Fruit fly (Drosophila melanogaster) whole organism, embryonic: ENCODE measurements around the gene CG11970.

Experiments
- Atf3 ChIP-seq: fragments of 200-800 bp; sonication (Bioruptor generic); optimal IDR thresholded peaks from 3 replicates; lab custom pipeline; 2016; ENCODE audit warnings: missing biosample characterization, missing genetic modification characterization
- Blimp-1 ChIP-seq: fragments of 200-800 bp; sonication (Bioruptor generic); optimal IDR thresholded peaks from 3 replicates; lab custom pipeline; 2018; ENCODE audit warnings: missing biosample characterization, missing genetic modification characterization, mild to moderate bottlenecking, moderate library complexity, missing genetic modification reagents
- BtbVII ChIP-seq: fragments of 200-800 bp; sonication (Bioruptor generic); optimal IDR thresholded peaks from 3 replicates; lab custom pipeline; 2017; ENCODE audit warnings: missing biosample characterization, mild to moderate bottlenecking, missing genetic modification characterization
- CG10543 ChIP-seq: fragments of 200-800 bp; sonication (Bioruptor generic); optimal IDR thresholded peaks from 3 replicates; lab custom pipeline; 2017; ENCODE audit warnings: missing biosample characterization, mild to moderate bottlenecking, missing genetic modification characterization, moderate library complexity
- CG12391 ChIP-seq: fragments of 200-800 bp; sonication (Bioruptor generic); optimal IDR thresholded peaks from 3 replicates; lab custom pipeline; 2018; ENCODE audit warnings: missing biosample characterization, mild to moderate bottlenecking, missing genetic modification characterization, moderate library complexity
- CG12744 ChIP-seq: fragments of 200-800 bp; sonication (Bioruptor generic); optimal IDR thresholded peaks from 2 replicates; lab custom pipeline; 2016; ENCODE audit warnings: missing biosample characterization, missing genetic modification characterization
- CG14050 ChIP-seq: fragments of 200-800 bp; sonication (Bioruptor generic); IDR thresholded peaks from 3 replicates; pipeline ENCODE4 v1.3.6; 2022; ENCODE audit warnings: missing biosample characterization, missing genetic modification characterization
- CG14710 ChIP-seq: fragments of 200-800 bp; sonication (Bioruptor generic); optimal IDR thresholded peaks from 3 replicates; lab custom pipeline; 2019; ENCODE audit warnings: missing biosample characterization, mild to moderate bottlenecking, missing genetic modification characterization, moderate library complexity
- CG15269 ChIP-seq: fragments of 200-800 bp; sonication (Bioruptor generic); optimal IDR thresholded peaks from 2 replicates; lab custom pipeline; 2018; ENCODE audit warnings: missing biosample characterization, mild to moderate bottlenecking, missing genetic modification characterization, moderate library complexity
- CG15514 ChIP-seq: fragments of 200-800 bp; sonication (Bioruptor generic); optimal IDR thresholded peaks from 3 replicates; lab custom pipeline; 2017; ENCODE audit warnings: missing biosample characterization, missing genetic modification characterization, mild to moderate bottlenecking, moderate library complexity, missing genetic modification reagents
- CG15601 ChIP-seq: fragments of 200-800 bp; sonication (Bioruptor generic); optimal IDR thresholded peaks from 3 replicates; lab custom pipeline; 2019; ENCODE audit warnings: missing biosample characterization, mild to moderate bottlenecking, missing genetic modification characterization, moderate library complexity
- CG16863 ChIP-seq: fragments of 200-800 bp; sonication (Bioruptor generic); optimal IDR thresholded peaks from 3 replicates; lab custom pipeline; 2016; ENCODE audit warnings: missing biosample characterization, missing genetic modification characterization
- CG17912 ChIP-seq: fragments of 200-800 bp; sonication (Bioruptor generic); optimal IDR thresholded peaks from 2 replicates; lab custom pipeline; 2018; ENCODE audit warnings: missing biosample characterization, mild to moderate bottlenecking, missing genetic modification characterization
- CG2129 ChIP-seq: fragments of 200-800 bp; sonication (Bioruptor generic); IDR thresholded peaks from 2 replicates; pipeline ENCODE4 v1.3.6; 2022; ENCODE audit warnings: missing biosample characterization, missing genetic modification characterization; ENCODE audit not compliant: partially characterized antibody
- CG2678 ChIP-seq: fragments of 200-800 bp; sonication (Bioruptor generic); optimal IDR thresholded peaks from 3 replicates; lab custom pipeline; 2019; ENCODE audit warnings: missing biosample characterization, mild to moderate bottlenecking, missing genetic modification characterization, moderate library complexity
- CG2712 ChIP-seq: fragments of 200-800 bp; optimal IDR thresholded peaks from 3 replicates; lab custom pipeline; 2019; ENCODE audit warnings: missing biosample characterization, mild to moderate bottlenecking, missing genetic modification characterization, moderate library complexity
- CG3163 ChIP-seq: fragments of 200-800 bp; sonication (Bioruptor generic); optimal IDR thresholded peaks from 3 replicates; lab custom pipeline; 2016; ENCODE audit warnings: missing biosample characterization, missing genetic modification characterization
- CG32532 ChIP-seq: fragments of 200-800 bp; sonication (Bioruptor generic); IDR thresholded peaks from 2 replicates; pipeline ENCODE4 v1.3.6; 2022; ENCODE audit warnings: missing biosample characterization, missing genetic modification characterization
- CG42726 ChIP-seq: fragments of 200-800 bp; sonication (Bioruptor generic); IDR thresholded peaks from 2 replicates; pipeline ENCODE4 v1.3.6; 2022; ENCODE audit warnings: missing biosample characterization, missing genetic modification characterization; ENCODE audit not compliant: partially characterized antibody
- CG6854 ChIP-seq: fragments of 200-800 bp; sonication (Bioruptor generic); optimal IDR thresholded peaks from 3 replicates; lab custom pipeline; 2017; ENCODE audit warnings: missing biosample characterization, mild to moderate bottlenecking, missing genetic modification characterization
- CG8089 ChIP-seq: fragments of 200-800 bp; sonication (Bioruptor generic); optimal IDR thresholded peaks from 3 replicates; lab custom pipeline; 2016; ENCODE audit warnings: missing biosample characterization, missing genetic modification characterization
- CG8924 ChIP-seq: fragments of 200-800 bp; optimal IDR thresholded peaks from 3 replicates; lab custom pipeline; 2019; ENCODE audit warnings: missing biosample characterization, mild to moderate bottlenecking, missing genetic modification characterization, moderate library complexity
- CG9817 ChIP-seq: fragments of 200-800 bp; sonication (Bioruptor generic); optimal IDR thresholded peaks from 2 replicates; lab custom pipeline; 2018; ENCODE audit warnings: missing biosample characterization, mild to moderate bottlenecking, missing genetic modification characterization, moderate library complexity
- Doc3 ChIP-seq: fragments of 200-800 bp; sonication (Bioruptor generic); IDR thresholded peaks from 3 replicates; pipeline ENCODE4 v1.3.6; 2022; ENCODE audit warnings: missing biosample characterization, missing genetic modification characterization; ENCODE audit not compliant: partially characterized antibody
- ERR ChIP-seq: fragments of 200-800 bp; sonication (Bioruptor generic); optimal IDR thresholded peaks from 2 replicates; lab custom pipeline; 2016; ENCODE audit warnings: missing biosample characterization, missing genetic modification characterization
- Elba2 ChIP-seq: fragments of 200-800 bp; sonication (Bioruptor generic); optimal IDR thresholded peaks from 3 replicates; lab custom pipeline; 2016; ENCODE audit warnings: missing biosample characterization, missing genetic modification characterization
- HLH54F ChIP-seq: fragments of 200-800 bp; sonication (Bioruptor generic); optimal IDR thresholded peaks from 3 replicates; lab custom pipeline; 2016; ENCODE audit warnings: missing biosample characterization, missing genetic modification characterization
- MESR4 ChIP-seq: fragments of 200-800 bp; sonication (Bioruptor generic); optimal IDR thresholded peaks from 2 replicates; lab custom pipeline; 2018; ENCODE audit warnings: missing biosample characterization, mild to moderate bottlenecking, missing genetic modification characterization, moderate library complexity
- Meics ChIP-seq: fragments of 200-800 bp; sonication (Bioruptor generic); optimal IDR thresholded peaks from 2 replicates; lab custom pipeline; 2017; ENCODE audit warnings: missing biosample characterization, mild to moderate bottlenecking, missing genetic modification characterization
- Optix ChIP-seq: fragments of 200-800 bp; sonication (Bioruptor generic); IDR thresholded peaks from 3 replicates; pipeline ENCODE4 v1.3.6; 2022; ENCODE audit warnings: missing biosample characterization, missing genetic modification characterization
- Scr ChIP-seq: fragments of 200-800 bp; sonication (Bioruptor generic); IDR thresholded peaks from 2 replicates; pipeline ENCODE4 v1.3.6; 2022; ENCODE audit warnings: missing biosample characterization, missing genetic modification characterization; ENCODE audit not compliant: partially characterized antibody
- Stat92E ChIP-seq, 3 experiments: fragments of >200 bp in 2 of 3; fragments of 200-800 bp in 1 of 3; sonication (Bioruptor generic) in 1 of 3; optimal IDR thresholded peaks; 2 replicates each; lab custom pipeline; 2017 to 2019; ENCODE audit warnings: missing biosample characterization in 3 of 3, missing genetic modification characterization in 3 of 3, mild to moderate bottlenecking in 1 of 3, moderate library complexity in 1 of 3
- Xrp1 ChIP-seq: fragments of 200-800 bp; sonication (Bioruptor generic); IDR thresholded peaks from 2 replicates; pipeline ENCODE4 v1.3.6; 2022; ENCODE audit warnings: missing biosample characterization, missing genetic modification characterization
- bab2 ChIP-seq: fragments of 200-800 bp; sonication (Bioruptor generic); optimal IDR thresholded peaks from 2 replicates; lab custom pipeline; 2016; ENCODE audit warnings: missing biosample characterization, missing genetic modification characterization
- bbx ChIP-seq: fragments of 200-800 bp; sonication (Bioruptor generic); IDR thresholded peaks from 2 replicates; pipeline ENCODE4 v1.3.6; 2022; ENCODE audit warnings: missing biosample characterization, missing genetic modification characterization; ENCODE audit not compliant: partially characterized antibody
- br ChIP-seq: fragments of >200 bp; optimal IDR thresholded peaks from 2 replicates; lab custom pipeline; 2017
- cad ChIP-seq: fragments of >200 bp; optimal IDR thresholded peaks from 2 replicates; lab custom pipeline; 2017; ENCODE audit warnings: missing biosample characterization, missing genetic modification characterization
- cato ChIP-seq: fragments of 200-800 bp; sonication (Bioruptor generic); optimal IDR thresholded peaks from 2 replicates; lab custom pipeline; 2016; ENCODE audit warnings: missing biosample characterization, missing genetic modification characterization, borderline replicate concordance
- cwo ChIP-seq: fragments of 200-800 bp; sonication (Bioruptor generic); optimal IDR thresholded peaks from 3 replicates; lab custom pipeline; 2017; ENCODE audit warnings: missing biosample characterization, missing genetic modification characterization, mild to moderate bottlenecking, moderate library complexity, missing genetic modification reagents
- ftz-f1 ChIP-seq: fragments of 200-800 bp; sonication (Bioruptor generic); optimal IDR thresholded peaks from 2 replicates; lab custom pipeline; 2016; ENCODE audit warnings: missing biosample characterization, missing genetic modification characterization
- gsb-n ChIP-seq: fragments of 200-800 bp; sonication (Bioruptor generic); optimal IDR thresholded peaks from 3 replicates; lab custom pipeline; 2018; ENCODE audit warnings: missing biosample characterization, mild to moderate bottlenecking, missing genetic modification characterization
- klu ChIP-seq: fragments of 200-800 bp; sonication (Bioruptor generic); IDR thresholded peaks from 2 replicates; pipeline ENCODE4 v1.3.6; 2022; ENCODE audit warnings: missing biosample characterization, missing genetic modification characterization
- pb ChIP-seq: fragments of 200-800 bp; sonication (Bioruptor generic); optimal IDR thresholded peaks from 3 replicates; lab custom pipeline; 2016; ENCODE audit warnings: missing biosample characterization, missing genetic modification characterization
- so ChIP-seq: fragments of 200-800 bp; sonication (Bioruptor generic); IDR thresholded peaks from 3 replicates; pipeline ENCODE4 v1.3.6; 2022; ENCODE audit warnings: missing biosample characterization, missing genetic modification characterization
- stc ChIP-seq: fragments of 200-800 bp; sonication (Bioruptor generic); IDR thresholded peaks from 2 replicates; pipeline ENCODE4 v1.3.6; 2022; ENCODE audit warnings: missing biosample characterization, missing genetic modification characterization
- sug ChIP-seq: fragments of 200-800 bp; optimal IDR thresholded peaks from 2 replicates; lab custom pipeline; 2019; ENCODE audit warnings: missing biosample characterization, mild to moderate bottlenecking, missing genetic modification characterization, moderate library complexity
- tx ChIP-seq: fragments of 200-800 bp; sonication (Bioruptor generic); optimal IDR thresholded peaks from 2 replicates; lab custom pipeline; 2016; ENCODE audit warnings: missing biosample characterization, missing genetic modification characterization
- unc-4 ChIP-seq: fragments of 200-800 bp; sonication (Bioruptor generic); IDR thresholded peaks from 2 replicates; pipeline ENCODE4 v1.3.6; 2022; ENCODE audit warnings: missing biosample characterization, missing genetic modification characterization; ENCODE audit not compliant: partially characterized antibody
- zf30C ChIP-seq: fragments of 200-800 bp; sonication (Bioruptor generic); optimal IDR thresholded peaks from 3 replicates; lab custom pipeline; 2018; ENCODE audit warnings: missing biosample characterization, mild to moderate bottlenecking, missing genetic modification characterization

The CG11970 gene

dm6 chr3R:8944866-8945265, 39.7 kb upstream of the CG11970 start, which contains the start of gene CG11964 (continued):
- TF ChIP-seq CG8089 (GFP tag; lab: Kevin White, UChicago) (peak; percentile 5), zf30C (GFP tag; lab: Kevin White, UChicago) (no peak), cad (no peak), HLH54F (GFP tag; lab: Kevin White, UChicago) (peak; percentile 70), ERR (GFP tag; lab: Kevin White, UChicago) (peak; percentile 59), CG2129 (GFP tag; lab: Robert Waterston, UW) (peak; percentile 99), Doc3 (GFP tag; lab: Robert Waterston, UW) (peak; percentile 99), MESR4 (GFP tag; lab: Kevin White, UChicago) (peak; percentile 69), sug (peak; percentile 63), Xrp1 (GFP tag; lab: Robert Waterston, UW) (peak; percentile 68), bab2 (peak; percentile 50), CG8924 (tag; lab: Kevin White, UChicago) (peak; percentile 62), gsb-n (peak; percentile 44), CG10543 (GFP tag; lab: Kevin White, UChicago) (no peak), CG15514 (peak; percentile 90), stc (GFP tag; lab: Robert Waterston, UW) (peak; percentile 48; the same call in 1 of the 2 replicates), Blimp-1 (GFP tag; lab: Kevin White, UChicago) (peak; percentile 8), cato (GFP tag; lab: Kevin White, UChicago) (no peak), klu (peak; percentile 33; the same call in 1 of the 2 replicates), CG32532 (GFP tag; lab: Robert Waterston, UW) (peak; percentile 78), Meics (GFP tag; lab: Kevin White, UChicago) (peak; percentile 46), pb (no peak), so (GFP tag; lab: Robert Waterston, UW) (0 out of 3 replicates have a peak, but pooled peaks have one; percentile 35), CG3163 (GFP tag; lab: Kevin White, UChicago) (peak; percentile 31), Elba2 (no peak), Stat92E (GFP tag; optimal IDR thresholded peaks at IDR 0.05; lab: Kevin White, UChicago) (peak in 1 of 3 experiments; percentile 35), Optix (0 out of 3 replicates have a peak, but pooled peaks have one; percentile 31), unc-4 (GFP tag; lab: Robert Waterston, UW) (peak; percentile 99), CG14050 (GFP tag; lab: Robert Waterston, UW) (no peak), BtbVII (GFP tag; lab: Kevin White, UChicago) (no peak), CG15601 (tag; lab: Kevin White, UChicago) (peak; percentile 39), tx (GFP tag; lab: Kevin White, UChicago) (peak; percentile 40), CG6854 (GFP tag; lab: Kevin White, UChicago) (no peak), CG12744 (GFP tag; lab: Kevin White, UChicago) (peak; percentile 16), CG17912 (GFP tag; lab: Kevin White, UChicago) (no peak), CG14710 (tag; lab: Kevin White, UChicago) (peak; percentile 74), bbx (peak; percentile 100), Atf3 (GFP tag; lab: Kevin White, UChicago) (peak; percentile 28), cwo (GFP tag; lab: Kevin White, UChicago) (peak; percentile 99), CG9817 (tag; lab: Kevin White, UChicago) (peak; percentile 46), CG2712 (peak; percentile 83), CG15269 (tag; lab: Kevin White, UChicago) (peak; percentile 45), CG2678 (peak; percentile 56), CG12391 (tag; lab: Kevin White, UChicago) (peak; percentile 74), ftz-f1 (GFP tag; lab: Kevin White, UChicago) (peak; percentile 36), CG42726 (peak; percentile 100), CG16863 (GFP tag; lab: Kevin White, UChicago) (peak; percentile 61), br (no peak), Scr (GFP tag; lab: Robert Waterston, UW) (peak; percentile 99)
